Fruit fly (Drosophila melanogaster): ENCODE measurements around the gene SmB.

The SmB gene

dm6 chr2L:10474268-10474678 lies 47.8 kb upstream of the SmB start, which contains the start of gene RluA-1 (continued):
- TF ChIP-seq CG11723 (GFP tag; optimal IDR thresholded peaks at IDR 0.05), result peak; percentile 99
- TF ChIP-seq CG14014 (GFP tag; IDR thresholded peaks at IDR 0.05), result peak; percentile 99
- TF ChIP-seq CG8944 (GFP tag; optimal IDR thresholded peaks at IDR 0.05), result peak; percentile 88
- no peak for TF ChIP-seq usp (GFP tag; optimal IDR thresholded peaks at IDR 0.05)
- TF ChIP-seq mirr (GFP tag; optimal IDR thresholded peaks at IDR 0.05), result peak; percentile 97
- TF ChIP-seq CG6791 (GFP tag; IDR thresholded peaks at IDR 0.05; ENCODE audit: partially characterized antibody), result 0 out of 3 replicates have a peak, but pooled peaks have one; percentile 20
- peak; percentile 99 for TF ChIP-seq bowl (GFP tag; IDR thresholded peaks at IDR 0.05)
- TF ChIP-seq peb (GFP tag; IDR thresholded peaks at IDR 0.05), result peak; percentile 99
- peak; percentile 94 for TF ChIP-seq cas (GFP tag; IDR thresholded peaks at IDR 0.05)
- peak; percentile 38 for TF ChIP-seq crc (GFP tag; optimal IDR thresholded peaks at IDR 0.05)
- peak; percentile 94 for TF ChIP-seq gro (GFP tag; optimal IDR thresholded peaks at IDR 0.05)
- TF ChIP-seq Adf1 (GFP tag; IDR thresholded peaks at IDR 0.05), result peak; percentile 90
- peak; percentile 75 for TF ChIP-seq hb (GFP tag; IDR thresholded peaks at IDR 0.05; ENCODE audit: partially characterized antibody)
- peak; percentile 52; the same call in 1 of the 2 replicates for TF ChIP-seq bbx (GFP tag; IDR thresholded peaks at IDR 0.05; ENCODE audit: partially characterized antibody)
- peak; percentile 98 for TF ChIP-seq jing (GFP tag; optimal IDR thresholded peaks at IDR 0.05)
- TF ChIP-seq HLH54F (GFP tag; optimal IDR thresholded peaks at IDR 0.05), result peak; percentile 92
- TF ChIP-seq CG4820 (GFP tag; optimal IDR thresholded peaks at IDR 0.05), result peak; percentile 99
- TF ChIP-seq h (optimal IDR thresholded peaks at IDR 0.05), result no peak
- peak; percentile 100 for TF ChIP-seq ci (GFP tag; IDR thresholded peaks at IDR 0.05)
- peak; percentile 99 for TF ChIP-seq ind (GFP tag; optimal IDR thresholded peaks at IDR 0.05)
- peak; percentile 99 for TF ChIP-seq slbo (GFP tag; IDR thresholded peaks at IDR 0.05)
- peak; percentile 60 for TF ChIP-seq corto (GFP tag; optimal IDR thresholded peaks at IDR 0.05)
- TF ChIP-seq C15 (GFP tag; IDR thresholded peaks at IDR 0.05), result peak; percentile 96
- peak; percentile 99 for TF ChIP-seq nau (GFP tag; optimal IDR thresholded peaks at IDR 0.05)
- peak; percentile 92 for TF ChIP-seq ab (GFP tag; optimal IDR thresholded peaks at IDR 0.05)
- TF ChIP-seq Dad (GFP tag; optimal IDR thresholded peaks at IDR 0.05), result peak; percentile 97
- TF ChIP-seq bsh (GFP tag; optimal IDR thresholded peaks at IDR 0.05), result peak; percentile 94 to 100
- peak; percentile 99 for TF ChIP-seq fd96Cb (tag; optimal IDR thresholded peaks at IDR 0.05)
- TF ChIP-seq Max (GFP tag; optimal IDR thresholded peaks at IDR 0.05), result peak; percentile 99
- TF ChIP-seq ERR (GFP tag; optimal IDR thresholded peaks at IDR 0.05), result peak; percentile 85
- peak; percentile 65 for TF ChIP-seq pfk (GFP tag; optimal IDR thresholded peaks at IDR 0.05)
- peak; percentile 88 for TF ChIP-seq Antp (GFP tag; optimal IDR thresholded peaks at IDR 0.05)
- TF ChIP-seq CG17802 (tag; optimal IDR thresholded peaks at IDR 0.05), result peak; percentile 94
- peak; percentile 99 for TF ChIP-seq ttk (GFP tag; IDR thresholded peaks at IDR 0.05)
- peak in 1 of 3 experiments; percentile 99 for TF ChIP-seq lola (GFP tag; optimal IDR thresholded peaks at IDR 0.05)
- no peak for TF ChIP-seq CG2129 (GFP tag; IDR thresholded peaks at IDR 0.05; ENCODE audit: partially characterized antibody)
- peak; percentile 99 for TF ChIP-seq salm (tag; optimal IDR thresholded peaks at IDR 0.05)
- peak; percentile 75 for TF ChIP-seq CG14860 (GFP tag; IDR thresholded peaks at IDR 0.05; ENCODE audit: partially characterized antibody)
- TF ChIP-seq CG4854 (GFP tag; optimal IDR thresholded peaks at IDR 0.05), result peak; percentile 97
- peak; percentile 99 for TF ChIP-seq CG6272 (GFP tag; IDR thresholded peaks at IDR 0.05)
- peak; percentile 100 for TF ChIP-seq Ssrp (tag; optimal IDR thresholded peaks at IDR 0.05)
- TF ChIP-seq onecut (GFP tag; IDR thresholded peaks at IDR 0.05), result peak; percentile 94
- TF ChIP-seq Pdp1 (GFP tag; optimal IDR thresholded peaks at IDR 0.05), result peak; percentile 95 to 96
- TF ChIP-seq CG9609 (GFP tag; optimal IDR thresholded peaks at IDR 0.05), result peak; percentile 92
- peak; percentile 99 for TF ChIP-seq Hmr (GFP tag; optimal IDR thresholded peaks at IDR 0.05)
- peak; percentile 98 for TF ChIP-seq Lhr (GFP tag; optimal IDR thresholded peaks at IDR 0.05)
- peak; percentile 92 for TF ChIP-seq CG7745 (tag; optimal IDR thresholded peaks at IDR 0.05)
- TF ChIP-seq CG16815 (GFP tag; optimal IDR thresholded peaks at IDR 0.05), result peak; percentile 98
- no peak for TF ChIP-seq Neu2 (GFP tag; optimal IDR thresholded peaks at IDR 0.05; ENCODE audit: borderline replicate concordance)
- no peak for TF ChIP-seq Hr39 (optimal IDR thresholded peaks at IDR 0.05)
- TF ChIP-seq phol (tag; optimal IDR thresholded peaks at IDR 0.05), result peak; percentile 99
